Fruit fly (Drosophila melanogaster): ENCODE data around the gene CG3847.

DNA sequence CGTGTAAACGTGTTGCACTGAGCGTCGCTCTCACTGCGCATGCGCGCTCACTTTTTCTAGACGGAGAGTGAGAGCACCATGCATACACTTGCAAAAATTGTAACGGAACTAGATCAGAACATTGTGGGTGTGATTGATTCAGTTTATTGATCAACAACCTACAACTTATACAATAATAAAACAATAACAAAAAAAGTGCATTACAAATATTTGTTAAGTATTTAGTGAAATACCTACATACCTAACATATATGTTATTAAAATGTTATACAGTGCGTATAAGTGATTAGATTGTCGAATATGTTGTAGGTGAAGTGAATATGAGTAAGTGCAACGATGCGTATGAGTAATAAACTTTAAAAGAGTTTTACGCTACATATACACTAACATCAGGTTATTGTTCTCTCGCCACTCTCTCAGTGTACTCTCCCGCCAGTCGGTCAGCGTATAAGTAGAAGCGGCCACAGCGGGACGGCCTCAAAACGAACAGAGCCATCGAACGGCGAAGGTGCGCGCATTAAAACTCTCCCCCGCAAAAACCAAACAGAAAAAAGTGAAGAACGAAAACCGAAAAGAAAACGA, 16.4 kb upstream of the CG3847 start, which contains the start of gene CG42240:
- peak; percentile 92 for TF ChIP-seq CG3032 (tag; optimal IDR thresholded peaks at IDR 0.05)
- TF ChIP-seq vri (GFP tag; optimal IDR thresholded peaks at IDR 0.05) = peak; percentile 87
- TF ChIP-seq svp (GFP tag) = peak; percentile 97
- peak; percentile 86 for TF ChIP-seq Blimp-1 (GFP tag; optimal IDR thresholded peaks at IDR 0.05)
- peak; percentile 94 for TF ChIP-seq Smox (GFP tag; optimal IDR thresholded peaks at IDR 0.05)
- TF ChIP-seq CG6792 (GFP tag; optimal IDR thresholded peaks at IDR 0.05) = peak; percentile 95
- TF ChIP-seq Sox14 (GFP tag; optimal IDR thresholded peaks at IDR 0.05) = peak; percentile 93
